Fruit fly (Drosophila melanogaster) whole organism, wandering third instar larva: ENCODE measurements around the gene mib1.

Source experiments
- Abd-B ChIP-seq: fragments of >200 bp; optimal IDR thresholded peaks from 2 replicates; lab custom pipeline; 2017; ENCODE audit warnings: missing biosample characterization, missing genetic modification characterization
- CG32264 ChIP-seq: fragments of 200-800 bp; sonication (Bioruptor generic); optimal IDR thresholded peaks from 2 replicates; lab custom pipeline; 2016; ENCODE audit warnings: missing biosample characterization, missing genetic modification characterization
- CG9705 ChIP-seq: fragments of 200-800 bp; sonication (Bioruptor generic); optimal IDR thresholded peaks from 2 replicates; lab custom pipeline; 2018; ENCODE audit warnings: missing biosample characterization, mild to moderate bottlenecking, missing genetic modification characterization
- CrebA ChIP-seq: fragments of 200-800 bp; sonication (Bioruptor generic); optimal IDR thresholded peaks from 2 replicates; lab custom pipeline; 2016; ENCODE audit warnings: missing biosample characterization, mild to moderate bottlenecking, missing genetic modification characterization, borderline replicate concordance
- Dfd ChIP-seq: fragments of >200 bp; optimal IDR thresholded peaks from 2 replicates; lab custom pipeline; 2017; ENCODE audit warnings: missing biosample characterization, missing genetic modification characterization
- Dif ChIP-seq: fragments of 200-275, 200-300 bp; sonication (Bioruptor generic); optimal IDR thresholded peaks from 2 replicates; lab custom pipeline; 2018; ENCODE audit warnings: missing biosample characterization, missing genetic modification characterization; ENCODE audit not compliant: partially characterized antibody
- HLH106 ChIP-seq: fragments of 200-800 bp; optimal IDR thresholded peaks from 3 replicates; lab custom pipeline; 2019; ENCODE audit warnings: missing biosample characterization, mild to moderate bottlenecking, missing genetic modification characterization, moderate library complexity
- Hr78 ChIP-seq: fragments of >200 bp; optimal IDR thresholded peaks from 2 replicates; lab custom pipeline; 2017; ENCODE audit warnings: missing biosample characterization, missing genetic modification characterization
- Hr83 ChIP-seq: fragments of 200-300 bp; sonication (Bioruptor generic); optimal IDR thresholded peaks from 2 replicates; lab custom pipeline; 2016; ENCODE audit warnings: missing biosample characterization, mild to moderate bottlenecking, missing genetic modification characterization, moderate library complexity; ENCODE audit not compliant: poor library complexity, severe bottlenecking
- Jra ChIP-seq: sonication (Bioruptor generic); optimal IDR thresholded peaks from 2 replicates; lab custom pipeline; 2016; ENCODE audit warnings: missing biosample characterization, missing genetic modification characterization
- Mio ChIP-seq: sonication (Bioruptor generic); optimal IDR thresholded peaks from 2 replicates; lab custom pipeline; 2016; ENCODE audit warnings: missing biosample characterization, missing genetic modification characterization
- Myc ChIP-seq: fragments of >200 bp; optimal IDR thresholded peaks from 2 replicates; lab custom pipeline; 2017
- N ChIP-seq: fragments of >200 bp; optimal IDR thresholded peaks from 2 replicates; lab custom pipeline; 2018; ENCODE audit warnings: missing biosample characterization, missing external identifiers, missing genetic modification characterization
- OdsH ChIP-seq: fragments of 200-800 bp; sonication (Bioruptor generic); optimal IDR thresholded peaks from 2 replicates; lab custom pipeline; 2016; ENCODE audit warnings: missing biosample characterization, mild to moderate bottlenecking, missing genetic modification characterization
- Rel ChIP-seq, 2 experiments: fragments of 200-800 bp; sonication (Bioruptor generic) in 1 of 2; optimal IDR thresholded peaks; 2 replicates in 1 of 2; 3 replicates in 1 of 2; lab custom pipeline; 2016 to 2019; ENCODE audit warnings: mild to moderate bottlenecking in 2 of 2, missing biosample characterization in 2 of 2, missing genetic modification characterization in 2 of 2, moderate library complexity in 1 of 2
- Sp1 ChIP-seq: fragments of 200-800 bp; sonication (Bioruptor generic); optimal IDR thresholded peaks from 3 replicates; lab custom pipeline; 2019; ENCODE audit warnings: missing biosample characterization, mild to moderate bottlenecking, missing genetic modification characterization, moderate library complexity
- Vsx2 ChIP-seq: fragments of 200-300, 225-300 bp; sonication (Bioruptor generic); optimal IDR thresholded peaks from 2 replicates; lab custom pipeline; 2018; ENCODE audit warnings: missing biosample characterization, missing genetic modification characterization; ENCODE audit not compliant: partially characterized antibody
- br ChIP-seq: fragments of 200-800 bp; sonication (Bioruptor generic); optimal IDR thresholded peaks from 2 replicates; lab custom pipeline; 2016; ENCODE audit warnings: missing biosample characterization, missing genetic modification characterization
- brk ChIP-seq: fragments of 200-800 bp; sonication (Bioruptor generic); optimal IDR thresholded peaks from 2 replicates; lab custom pipeline; 2016; ENCODE audit warnings: missing biosample characterization, mild to moderate bottlenecking, missing genetic modification characterization
- dl ChIP-seq, 2 experiments: fragments of 175-275, 200-275 bp in 1 of 2; fragments of 200-275 bp in 1 of 2; sonication (Bioruptor generic); optimal IDR thresholded peaks; lab custom pipeline; 2018; ENCODE audit warnings: mild to moderate bottlenecking in 2 of 2, missing biosample characterization in 2 of 2, missing genetic modification characterization in 2 of 2, moderate library complexity in 2 of 2; ENCODE audit not compliant: partially characterized antibody in 2 of 2, insufficient read depth in 1 of 2
- dmrt93B ChIP-seq: fragments of 200-800 bp; sonication (Bioruptor generic); optimal IDR thresholded peaks from 2 replicates; lab custom pipeline; 2018; ENCODE audit warnings: missing biosample characterization, mild to moderate bottlenecking, missing genetic modification characterization
- ey ChIP-seq: fragments of 200-800 bp; sonication (Bioruptor generic); optimal IDR thresholded peaks from 2 replicates; lab custom pipeline; 2016; ENCODE audit warnings: missing biosample characterization, missing genetic modification characterization
- foxo ChIP-seq, 2 experiments: fragments of 200-800 bp; sonication (Bioruptor generic); optimal IDR thresholded peaks; 2 replicates in 1 of 2; 3 replicates in 1 of 2; lab custom pipeline; 2016 to 2017; ENCODE audit warnings: missing biosample characterization in 2 of 2, missing genetic modification characterization in 2 of 2
- fru ChIP-seq: fragments of 200-800 bp; sonication (Bioruptor generic); optimal IDR thresholded peaks from 3 replicates; lab custom pipeline; 2016; ENCODE audit warnings: missing biosample characterization, mild to moderate bottlenecking, missing genetic modification characterization
- h ChIP-seq: fragments of 200-800 bp; sonication (Bioruptor generic); optimal IDR thresholded peaks from 3 replicates; lab custom pipeline; 2016; ENCODE audit warnings: missing biosample characterization, mild to moderate bottlenecking, missing genetic modification characterization
- jim ChIP-seq: fragments of 175-275, 200-325 bp; sonication (Bioruptor generic); optimal IDR thresholded peaks from 2 replicates; lab custom pipeline; 2016; ENCODE audit warnings: missing biosample characterization, mild to moderate bottlenecking, missing genetic modification characterization
- lola ChIP-seq: fragments of >200 bp; optimal IDR thresholded peaks from 2 replicates; lab custom pipeline; 2017; ENCODE audit warnings: missing biosample characterization, missing genetic modification characterization
- pan ChIP-seq: fragments of >200 bp; optimal IDR thresholded peaks from 2 replicates; lab custom pipeline; 2017
- rgr ChIP-seq: fragments of 200-800 bp; sonication (Bioruptor generic); optimal IDR thresholded peaks from 3 replicates; lab custom pipeline; 2016; ENCODE audit warnings: missing biosample characterization, mild to moderate bottlenecking, missing genetic modification characterization
- sage ChIP-seq: fragments of 200-800 bp; sonication (Bioruptor generic); optimal IDR thresholded peaks from 2 replicates; lab custom pipeline; 2016; ENCODE audit warnings: missing biosample characterization, mild to moderate bottlenecking, missing genetic modification characterization
- sv ChIP-seq: fragments of 200-800 bp; sonication (Bioruptor generic); optimal IDR thresholded peaks from 3 replicates; lab custom pipeline; 2016; ENCODE audit warnings: missing biosample characterization, missing genetic modification characterization
- tai ChIP-seq: sonication (Bioruptor generic); optimal IDR thresholded peaks from 2 replicates; lab custom pipeline; 2016; ENCODE audit warnings: missing biosample characterization, missing genetic modification characterization
- usp ChIP-seq: fragments of >200 bp; optimal IDR thresholded peaks from 2 replicates; lab custom pipeline; 2017; ENCODE audit warnings: missing biosample characterization, missing genetic modification characterization
- woc ChIP-seq: sonication (Bioruptor generic); optimal IDR thresholded peaks from 2 replicates; lab custom pipeline; 2016; ENCODE audit warnings: missing biosample characterization, mild to moderate bottlenecking, missing genetic modification characterization

The mib1 gene

dm6 chr3L:16034224-16034623 is 22.6 kb upstream of the mib1 start, which contains the start of gene CG42538:
CG42538 (plus strand) TSS chr3L:16034524.
- TF ChIP-seq fru (GFP tag; lab: Kevin White, UChicago), result no peak
- TF ChIP-seq br (GFP tag; lab: Kevin White, UChicago), result no peak
- no peak for TF ChIP-seq Vsx2 (GFP tag; lab: Kevin White, UChicago)
- no peak for TF ChIP-seq Mio (GFP tag; lab: Kevin White, UChicago)
- no peak for TF ChIP-seq usp (GFP tag; lab: Kevin White, UChicago)
- no peak for TF ChIP-seq tai
- TF ChIP-seq h (GFP tag; lab: Kevin White, UChicago), result no peak
- TF ChIP-seq Abd-B (GFP tag; lab: Kevin White, UChicago), result no peak
- TF ChIP-seq CG32264 (GFP tag; lab: Kevin White, UChicago), result no peak
- TF ChIP-seq brk (GFP tag; lab: Kevin White, UChicago), result no peak
- no peak for TF ChIP-seq sage (GFP tag; lab: Kevin White, UChicago)
- no peak for TF ChIP-seq HLH106 (tag; lab: Kevin White, UChicago)
- no peak for TF ChIP-seq Hr78
- TF ChIP-seq jim (GFP tag; lab: Kevin White, UChicago), result no peak
- no peak for TF ChIP-seq dl (GFP tag; optimal IDR thresholded peaks at IDR 0.05; lab: Kevin White, UChicago; ENCODE audit: insufficient read depth in 1 of 2, partially characterized antibody in 2 of 2)
- no peak for TF ChIP-seq Dfd
- TF ChIP-seq lola (GFP tag; lab: Kevin White, UChicago), result no peak
- TF ChIP-seq foxo (GFP tag; optimal IDR thresholded peaks at IDR 0.05; lab: Kevin White, UChicago), result no peak

- TF ChIP-seq Sp1 (no peak), Hr78 (no peak), Jra (GFP tag; lab: Kevin White, UChicago) (no peak), ey (GFP tag; lab: Kevin White, UChicago) (no peak), OdsH (no peak), Mio (GFP tag; lab: Kevin White, UChicago) (no peak), tai (no peak), br (GFP tag; lab: Kevin White, UChicago) (no peak), Myc (lab: Kevin White, UChicago) (no peak), N (GFP tag; lab: Kevin White, UChicago) (no peak), fru (GFP tag; lab: Kevin White, UChicago) (no peak), CrebA (no peak), rgr (GFP tag; lab: Kevin White, UChicago) (no peak)
These were observed 21.6 kb upstream of the mib1 start, which contains the start of the genes CG42717 and CG42716 for dm6 chr3L:16033090-16033828. CG42717 (minus strand) TSS chr3L:16033190. CG42716 (plus strand) TSS chr3L:16033778.

- no peak for TF ChIP-seq Hr78
- TF ChIP-seq Rel (GFP tag; optimal IDR thresholded peaks at IDR 0.05; lab: Kevin White, UChicago), result no peak
- TF ChIP-seq Rel (tag; optimal IDR thresholded peaks at IDR 0.05; lab: Kevin White, UChicago), result no peak
- no peak for TF ChIP-seq woc (GFP tag; lab: Kevin White, UChicago)
- TF ChIP-seq sv (GFP tag; lab: Kevin White, UChicago), result no peak
- no peak for TF ChIP-seq Sp1
- TF ChIP-seq CG32264 (GFP tag; lab: Kevin White, UChicago), result no peak
- TF ChIP-seq CrebA, result no peak
- no peak for TF ChIP-seq h (GFP tag; lab: Kevin White, UChicago)
- no peak for TF ChIP-seq fru (GFP tag; lab: Kevin White, UChicago)
- TF ChIP-seq ey (GFP tag; lab: Kevin White, UChicago), result no peak
- no peak for TF ChIP-seq Dif (GFP tag; lab: Kevin White, UChicago)
- no peak for TF ChIP-seq usp (GFP tag; lab: Kevin White, UChicago)
- no peak for TF ChIP-seq dmrt93B (GFP tag; lab: Kevin White, UChicago)
- no peak for TF ChIP-seq pan (lab: Kevin White, UChicago)
- TF ChIP-seq CG9705 (GFP tag; lab: Kevin White, UChicago), result no peak
- no peak for TF ChIP-seq dl (GFP tag; optimal IDR thresholded peaks at IDR 0.05; lab: Kevin White, UChicago; ENCODE audit: insufficient read depth in 1 of 2, partially characterized antibody in 2 of 2)
- TF ChIP-seq Hr83 (GFP tag; lab: Kevin White, UChicago), result no peak
- TF ChIP-seq OdsH, result no peak
- TF ChIP-seq brk (GFP tag; lab: Kevin White, UChicago), result no peak
These were observed 17.3 kb upstream of the mib1 start for dm6 chr3L:16028924-16029323.
